Fruit fly (Drosophila melanogaster) whole organism, embryonic: ENCODE measurements around the gene barr.

Experiments used
- Bteb2 ChIP-seq: fragments of 200-800 bp; sonication (Bioruptor generic); optimal IDR thresholded peaks from 2 replicates; lab custom pipeline; 2016; ENCODE audit warnings: missing biosample characterization, missing genetic modification characterization
- CG10366 ChIP-seq: fragments of 200-800 bp; sonication (Bioruptor generic); IDR thresholded peaks from 2 replicates; pipeline ENCODE4 v1.3.6; 2022; ENCODE audit warnings: missing biosample characterization, missing genetic modification characterization
- CG11093 ChIP-seq: fragments of 200-800 bp; sonication (Bioruptor generic); IDR thresholded peaks from 3 replicates; pipeline ENCODE4 v1.3.6; 2022; ENCODE audit warnings: missing biosample characterization, missing genetic modification characterization
- CG11398 ChIP-seq: fragments of 200-800 bp; sonication (Bioruptor generic); optimal IDR thresholded peaks from 2 replicates; lab custom pipeline; 2016; ENCODE audit warnings: missing biosample characterization, missing genetic modification characterization
- CG14014 ChIP-seq: fragments of 200-800 bp; sonication (Bioruptor generic); IDR thresholded peaks from 2 replicates; pipeline ENCODE4 v1.3.6; 2022; ENCODE audit warnings: missing biosample characterization, missing genetic modification characterization
- CG15073 ChIP-seq: fragments of 200-800 bp; sonication (Bioruptor generic); optimal IDR thresholded peaks from 2 replicates; lab custom pipeline; 2016; ENCODE audit warnings: missing biosample characterization, missing genetic modification characterization
- CG1602 ChIP-seq: fragments of 200-800 bp; sonication (Bioruptor generic); optimal IDR thresholded peaks from 3 replicates; lab custom pipeline; 2016; ENCODE audit warnings: missing biosample characterization, missing genetic modification characterization
- CG16779 ChIP-seq: fragments of 200-800 bp; sonication (Bioruptor generic); IDR thresholded peaks from 2 replicates; pipeline ENCODE4 v1.3.6; 2022; ENCODE audit warnings: missing biosample characterization, missing genetic modification characterization
- CG17186 ChIP-seq: fragments of 200-800 bp; sonication (Bioruptor generic); optimal IDR thresholded peaks from 3 replicates; lab custom pipeline; 2017; ENCODE audit warnings: missing biosample characterization, missing genetic modification reagents, missing genetic modification characterization
- CG2129 ChIP-seq: fragments of 200-800 bp; sonication (Bioruptor generic); IDR thresholded peaks from 2 replicates; pipeline ENCODE4 v1.3.6; 2022; ENCODE audit warnings: missing biosample characterization, missing genetic modification characterization; ENCODE audit not compliant: partially characterized antibody
- CG2889 ChIP-seq: fragments of 200-800 bp; sonication (Bioruptor generic); IDR thresholded peaks from 3 replicates; pipeline ENCODE4 v1.3.6; 2022; ENCODE audit warnings: missing biosample characterization, missing genetic modification characterization
- CG30403 ChIP-seq: fragments of 200-800 bp; sonication (Bioruptor generic); optimal IDR thresholded peaks from 3 replicates; lab custom pipeline; 2016; ENCODE audit warnings: missing biosample characterization, missing genetic modification characterization
- CG3065 ChIP-seq: fragments of 200-800 bp; sonication (Bioruptor generic); optimal IDR thresholded peaks from 2 replicates; lab custom pipeline; 2016; ENCODE audit warnings: missing biosample characterization, missing genetic modification characterization
- CG31388 ChIP-seq: fragments of 200-800 bp; sonication (Bioruptor generic); optimal IDR thresholded peaks from 2 replicates; lab custom pipeline; 2016; ENCODE audit warnings: missing biosample characterization, missing genetic modification characterization
- CG3163 ChIP-seq: fragments of 200-800 bp; sonication (Bioruptor generic); optimal IDR thresholded peaks from 3 replicates; lab custom pipeline; 2016; ENCODE audit warnings: missing biosample characterization, missing genetic modification characterization
- CG4328 ChIP-seq: fragments of 200-800 bp; sonication (Bioruptor generic); optimal IDR thresholded peaks from 3 replicates; lab custom pipeline; 2017; ENCODE audit warnings: missing biosample characterization, missing genetic modification reagents, missing genetic modification characterization
- CG4404 ChIP-seq: fragments of 200-800 bp; sonication (Bioruptor generic); IDR thresholded peaks from 2 replicates; pipeline ENCODE4 v1.3.6; 2022; ENCODE audit warnings: missing biosample characterization, missing genetic modification characterization
- CG5245 ChIP-seq: fragments of 200-800 bp; sonication (Bioruptor generic); optimal IDR thresholded peaks from 3 replicates; lab custom pipeline; 2016; ENCODE audit warnings: missing biosample characterization, missing genetic modification characterization
- CG6272 ChIP-seq: fragments of 200-800 bp; sonication (Bioruptor generic); IDR thresholded peaks from 2 replicates; pipeline ENCODE4 v1.3.6; 2022; ENCODE audit warnings: missing biosample characterization, missing genetic modification characterization
- D19A ChIP-seq: fragments of 200-800 bp; optimal IDR thresholded peaks from 3 replicates; lab custom pipeline; 2019; ENCODE audit warnings: missing biosample characterization, mild to moderate bottlenecking, missing genetic modification characterization, moderate library complexity
- Doc2 ChIP-seq: fragments of 200-800 bp; sonication (Bioruptor generic); IDR thresholded peaks from 2 replicates; pipeline ENCODE4 v1.3.6; 2022; ENCODE audit warnings: missing biosample characterization, missing genetic modification characterization
- Drgx ChIP-seq: fragments of 200-800 bp; sonication (Bioruptor generic); IDR thresholded peaks from 2 replicates; pipeline ENCODE4 v1.3.6; 2022; ENCODE audit warnings: missing biosample characterization, missing genetic modification characterization
- ERR ChIP-seq: fragments of 200-800 bp; sonication (Bioruptor generic); optimal IDR thresholded peaks from 2 replicates; lab custom pipeline; 2016; ENCODE audit warnings: missing biosample characterization, missing genetic modification characterization
- HHEX ChIP-seq: fragments of 200-800 bp; sonication (Bioruptor generic); optimal IDR thresholded peaks from 3 replicates; lab custom pipeline; 2017; ENCODE audit warnings: missing biosample characterization, mild to moderate bottlenecking, missing genetic modification characterization, missing genetic modification reagents
- MBD-R2 ChIP-seq: fragments of 200-800 bp; sonication (Bioruptor generic); IDR thresholded peaks from 2 replicates; pipeline ENCODE4 v1.3.6; 2022; ENCODE audit warnings: missing biosample characterization, missing genetic modification characterization
- MESR4 ChIP-seq: fragments of 200-800 bp; sonication (Bioruptor generic); optimal IDR thresholded peaks from 2 replicates; lab custom pipeline; 2018; ENCODE audit warnings: missing biosample characterization, mild to moderate bottlenecking, missing genetic modification characterization, moderate library complexity
- Nf-YC ChIP-seq: fragments of 200-800 bp; optimal IDR thresholded peaks from 3 replicates; lab custom pipeline; 2019; ENCODE audit warnings: missing biosample characterization, mild to moderate bottlenecking, missing genetic modification characterization, moderate library complexity
- Sox100B ChIP-seq: fragments of 200-800 bp; sonication (Bioruptor generic); optimal IDR thresholded peaks from 3 replicates; lab custom pipeline; 2018; ENCODE audit warnings: missing biosample characterization, mild to moderate bottlenecking, missing genetic modification characterization
- TFAM ChIP-seq: fragments of 200-800 bp; sonication (Bioruptor generic); optimal IDR thresholded peaks from 2 replicates; lab custom pipeline; 2017; ENCODE audit warnings: missing biosample characterization, missing genetic modification characterization, inconsistent platforms
- Xrp1 ChIP-seq: fragments of 200-800 bp; sonication (Bioruptor generic); IDR thresholded peaks from 2 replicates; pipeline ENCODE4 v1.3.6; 2022; ENCODE audit warnings: missing biosample characterization, missing genetic modification characterization
- ab ChIP-seq: fragments of 200-800 bp; sonication (Bioruptor generic); optimal IDR thresholded peaks from 2 replicates; lab custom pipeline; 2016; ENCODE audit warnings: missing biosample characterization, missing genetic modification characterization
- ato ChIP-seq: fragments of 200-800 bp; sonication (Bioruptor generic); IDR thresholded peaks from 2 replicates; pipeline ENCODE4 v1.3.6; 2022; ENCODE audit warnings: missing biosample characterization, missing genetic modification characterization; ENCODE audit not compliant: partially characterized antibody
- da ChIP-seq: fragments of 200-800 bp; sonication (Bioruptor generic); optimal IDR thresholded peaks from 2 replicates; lab custom pipeline; 2016; ENCODE audit warnings: missing biosample characterization, missing genetic modification characterization
- dan ChIP-seq: fragments of 200-800 bp; sonication (Bioruptor generic); IDR thresholded peaks from 2 replicates; pipeline ENCODE4 v1.3.6; 2022; ENCODE audit warnings: missing biosample characterization, missing genetic modification characterization
- ewg ChIP-seq: fragments of 200-800 bp; sonication (Bioruptor generic); optimal IDR thresholded peaks from 3 replicates; lab custom pipeline; 2017; ENCODE audit warnings: mild to moderate bottlenecking, missing biosample characterization, missing genetic modification reagents, missing genetic modification characterization
- fd96Cb ChIP-seq: fragments of 200-800 bp; sonication (Bioruptor generic); optimal IDR thresholded peaks from 2 replicates; lab custom pipeline; 2018; ENCODE audit warnings: missing biosample characterization, mild to moderate bottlenecking, missing genetic modification characterization, moderate library complexity
- ftz-f1 ChIP-seq: fragments of 200-800 bp; sonication (Bioruptor generic); optimal IDR thresholded peaks from 2 replicates; lab custom pipeline; 2016; ENCODE audit warnings: missing biosample characterization, missing genetic modification characterization
- gem ChIP-seq: fragments of 200-800 bp; sonication (Bioruptor generic); optimal IDR thresholded peaks from 2 replicates; lab custom pipeline; 2019; ENCODE audit warnings: missing biosample characterization, mild to moderate bottlenecking, missing genetic modification characterization, moderate library complexity
- jumu ChIP-seq: fragments of 200-800 bp; sonication (Bioruptor generic); optimal IDR thresholded peaks from 3 replicates; lab custom pipeline; 2016; ENCODE audit warnings: missing biosample characterization, missing genetic modification characterization
- knrl ChIP-seq: fragments of 200-800 bp; sonication (Bioruptor generic); IDR thresholded peaks from 3 replicates; pipeline ENCODE4 v1.3.6; 2022; ENCODE audit warnings: missing biosample characterization, missing genetic modification characterization; ENCODE audit not compliant: partially characterized antibody
- lilli ChIP-seq: fragments of 200-800 bp; sonication (Bioruptor generic); optimal IDR thresholded peaks from 3 replicates; lab custom pipeline; 2016; ENCODE audit warnings: missing biosample characterization, missing genetic modification characterization
- lov ChIP-seq, 2 experiments: fragments of 200-800 bp in 1 of 2; fragments of >200 bp in 1 of 2; sonication (Bioruptor generic) in 1 of 2; IDR thresholded peaks in 1 of 2; optimal IDR thresholded peaks in 1 of 2; 2 replicates in 1 of 2; 3 replicates in 1 of 2; pipeline versions ENCODE4 v1.3.6 to Lab custom; 2017 to 2022; ENCODE audit warnings: missing biosample characterization in 1 of 2, missing genetic modification characterization in 1 of 2
- nerfin-2 ChIP-seq: fragments of 200-800 bp; sonication (Bioruptor generic); IDR thresholded peaks from 2 replicates; pipeline ENCODE4 v1.3.6; 2022; ENCODE audit warnings: missing biosample characterization, missing genetic modification characterization; ENCODE audit not compliant: partially characterized antibody
- nmo ChIP-seq: fragments of 200-800 bp; sonication (Bioruptor generic); optimal IDR thresholded peaks from 2 replicates; lab custom pipeline; 2018; ENCODE audit warnings: missing biosample characterization, mild to moderate bottlenecking, missing genetic modification characterization, moderate library complexity
- ro ChIP-seq: fragments of 200-800 bp; sonication (Bioruptor generic); IDR thresholded peaks from 2 replicates; pipeline ENCODE4 v1.3.6; 2022; ENCODE audit warnings: missing biosample characterization, missing genetic modification characterization
- run ChIP-seq: fragments of 200-800 bp; sonication (Bioruptor generic); optimal IDR thresholded peaks from 3 replicates; lab custom pipeline; 2018; ENCODE audit warnings: missing biosample characterization, mild to moderate bottlenecking, missing genetic modification characterization
- so ChIP-seq: fragments of 200-800 bp; sonication (Bioruptor generic); IDR thresholded peaks from 3 replicates; pipeline ENCODE4 v1.3.6; 2022; ENCODE audit warnings: missing biosample characterization, missing genetic modification characterization
- stc ChIP-seq: fragments of 200-800 bp; sonication (Bioruptor generic); IDR thresholded peaks from 2 replicates; pipeline ENCODE4 v1.3.6; 2022; ENCODE audit warnings: missing biosample characterization, missing genetic modification characterization
- tap ChIP-seq: fragments of 200-800 bp; optimal IDR thresholded peaks from 3 replicates; lab custom pipeline; 2019; ENCODE audit warnings: missing biosample characterization, mild to moderate bottlenecking, missing genetic modification characterization, moderate library complexity
- tin ChIP-seq: fragments of 200-800 bp; sonication (Bioruptor generic); optimal IDR thresholded peaks from 3 replicates; lab custom pipeline; 2016; ENCODE audit warnings: missing biosample characterization, missing genetic modification characterization
- twi ChIP-seq: fragments of 200-800 bp; optimal IDR thresholded peaks from 2 replicates; lab custom pipeline; 2019; ENCODE audit warnings: missing biosample characterization, mild to moderate bottlenecking, missing genetic modification characterization, moderate library complexity

The barr gene

DNA sequence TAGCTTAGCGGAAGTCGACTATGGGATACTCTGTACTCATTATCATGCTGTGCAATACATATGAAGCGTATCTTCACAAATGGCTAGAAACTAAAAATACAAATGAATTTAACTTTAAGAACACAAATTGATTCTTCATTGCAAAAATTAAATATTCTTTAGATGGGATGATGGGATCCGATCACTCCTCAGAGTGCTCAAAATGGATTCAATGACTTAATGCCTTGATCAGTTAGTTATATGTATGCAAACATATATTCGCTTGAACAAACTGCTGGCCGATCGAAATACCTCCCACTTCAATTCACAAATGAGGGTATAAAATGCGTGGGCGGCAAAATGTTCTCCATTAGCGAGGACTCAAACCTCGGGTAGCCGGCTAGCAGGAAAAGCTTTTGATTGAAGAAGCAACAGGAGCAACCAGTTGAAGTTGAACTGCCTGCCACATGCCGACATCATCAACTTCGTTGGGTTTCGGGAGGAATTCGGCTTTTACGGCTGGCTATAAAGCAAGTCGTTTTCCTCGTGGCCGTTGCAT lies 33.7 kb downstream of the barr start, which contains the start of gene sNPF (continued):
- TF ChIP-seq CG3065 (GFP tag; lab: Kevin White, UChicago), result no peak
- no peak for TF ChIP-seq nerfin-2 (GFP tag; lab: Robert Waterston, UW)
- TF ChIP-seq lilli (GFP tag; lab: Kevin White, UChicago), result peak; percentile 72
- TF ChIP-seq jumu (GFP tag; lab: Kevin White, UChicago), result peak; percentile 45
- TF ChIP-seq so (GFP tag; lab: Robert Waterston, UW), result no peak
- TF ChIP-seq knrl, result no peak
- no peak for TF ChIP-seq Drgx (GFP tag; lab: Robert Waterston, UW)
- TF ChIP-seq CG30403 (GFP tag; lab: Kevin White, UChicago), result peak; percentile 69
- no peak for TF ChIP-seq CG11093 (GFP tag; lab: Robert Waterston, UW)
- TF ChIP-seq CG4404 (GFP tag; lab: Robert Waterston, UW), result no peak
- peak; percentile 29 for TF ChIP-seq tin (GFP tag; lab: Kevin White, UChicago)
- no peak for TF ChIP-seq da
- no peak for TF ChIP-seq ro
- no peak for TF ChIP-seq dan (GFP tag; lab: Robert Waterston, UW)
- no peak for TF ChIP-seq CG6272 (GFP tag; lab: Robert Waterston, UW)
- peak; percentile 27; the same call in 1 of the 2 replicates for TF ChIP-seq CG14014 (GFP tag; lab: Robert Waterston, UW)
- TF ChIP-seq nmo (GFP tag; lab: Kevin White, UChicago), result peak; percentile 62
- no peak for TF ChIP-seq CG10366 (GFP tag; lab: Robert Waterston, UW)
- peak; percentile 52 for TF ChIP-seq ERR
- TF ChIP-seq fd96Cb (tag; lab: Kevin White, UChicago), result peak; percentile 22
- TF ChIP-seq twi, result no peak
- TF ChIP-seq CG2129 (GFP tag; lab: Robert Waterston, UW), result no peak
- TF ChIP-seq CG17186 (GFP tag; lab: Kevin White, UChicago), result no peak
- TF ChIP-seq tap (tag; lab: Kevin White, UChicago), result no peak
- TF ChIP-seq Nf-YC (tag; lab: Kevin White, UChicago), result no peak
- TF ChIP-seq Doc2 (GFP tag; lab: Robert Waterston, UW), result no peak
- no peak for TF ChIP-seq CG4328 (GFP tag; lab: Kevin White, UChicago)
- no peak for TF ChIP-seq CG15073 (GFP tag; lab: Kevin White, UChicago)
- peak; percentile 8 for TF ChIP-seq ewg (GFP tag; lab: Kevin White, UChicago)
- TF ChIP-seq Bteb2 (GFP tag; lab: Kevin White, UChicago), result peak; percentile 40
- peak; percentile 13 for TF ChIP-seq CG3163 (GFP tag; lab: Kevin White, UChicago)
- TF ChIP-seq ab, result no peak
- TF ChIP-seq CG1602 (GFP tag; lab: Kevin White, UChicago), result no peak
- TF ChIP-seq CG2889 (GFP tag; lab: Robert Waterston, UW), result no peak
- TF ChIP-seq run (tag; lab: Kevin White, UChicago), result no peak
- peak; percentile 77 for TF ChIP-seq D19A (tag; lab: Kevin White, UChicago)
- TF ChIP-seq gem, result peak; percentile 68
- no peak for TF ChIP-seq Xrp1 (GFP tag; lab: Robert Waterston, UW)
- peak; percentile 24 for TF ChIP-seq HHEX
- no peak for TF ChIP-seq CG16779 (GFP tag; lab: Robert Waterston, UW)
- TF ChIP-seq MESR4 (GFP tag; lab: Kevin White, UChicago), result no peak
- no peak for TF ChIP-seq MBD-R2
- no peak for TF ChIP-seq TFAM (GFP tag; lab: Kevin White, UChicago)
- no peak for TF ChIP-seq CG31388
- peak; percentile 8 for TF ChIP-seq CG11398
- TF ChIP-seq stc, result no peak
- no peak for TF ChIP-seq ftz-f1 (GFP tag; lab: Kevin White, UChicago)
- TF ChIP-seq CG5245, result no peak
- no peak for TF ChIP-seq lov (optimal IDR thresholded peaks at IDR 0.05; lab: Kevin White, UChicago)
- TF ChIP-seq lov (GFP tag; IDR thresholded peaks at IDR 0.05; lab: Robert Waterston, UW), result peak; percentile 16; the same call in 1 of the 3 replicates
- TF ChIP-seq ato (GFP tag; lab: Robert Waterston, UW), result no peak
- TF ChIP-seq Sox100B, result peak; percentile 38
